Worm (Caenorhabditis elegans) whole organism, young adult: ENCODE results near the gene nxf-1.

ENCODE experiments used
- B0019.2 ChIP-seq: fragments of 200-800 bp; sonication (Bioruptor generic); conservative IDR thresholded peaks from 2 replicates; pipeline ENCODE4 v1.3.6; 2022; ENCODE audit warnings: missing genetic modification reagents, missing genetic modification characterization, missing compliant biosample characterization
- B0336.3 ChIP-seq: fragments of 200-800 bp; sonication (Bioruptor generic); IDR thresholded peaks from 2 replicates; pipeline ENCODE4 v1.3.6; 2022; ENCODE audit warnings: missing genetic modification characterization, missing compliant biosample characterization
- C17E4.6 ChIP-seq: fragments of 200-800 bp; sonication (Bioruptor generic); IDR thresholded peaks from 2 replicates; pipeline ENCODE4 v1.3.6; 2022; ENCODE audit warnings: missing genetic modification reagents, missing genetic modification characterization, missing compliant biosample characterization
- K11D2.4 ChIP-seq: fragments of 200-800 bp; sonication (Bioruptor generic); IDR thresholded peaks from 2 replicates; pipeline ENCODE4 v1.3.6; 2022; ENCODE audit warnings: missing genetic modification reagents, missing genetic modification characterization, missing compliant biosample characterization
- K12H6.12 ChIP-seq: fragments of 200-800 bp; sonication (Bioruptor generic); optimal IDR thresholded peaks from 2 replicates; lab custom pipeline; 2018; ENCODE audit warnings: mild to moderate bottlenecking, missing genetic modification characterization, missing compliant biosample characterization
- T26A5.8 ChIP-seq: sonication (generic microtip); optimal IDR thresholded peaks from 2 replicates; lab custom pipeline; 2016; ENCODE audit warnings: missing genetic modification characterization, missing compliant biosample characterization
- Y53G8AR.9 ChIP-seq: fragments of 200-800 bp; sonication (Bioruptor generic); conservative IDR thresholded peaks from 2 replicates; pipeline ENCODE4 v1.3.6; 2022; ENCODE audit warnings: missing genetic modification reagents, missing genetic modification characterization, missing compliant biosample characterization
- atf-7 ChIP-seq: sonication (generic microtip); optimal IDR thresholded peaks from 2 replicates; lab custom pipeline; 2017; ENCODE audit warnings: mild to moderate bottlenecking, missing genetic modification characterization, missing compliant biosample characterization
- attf-5 ChIP-seq: fragments of 200-800 bp; sonication (Bioruptor generic); optimal IDR thresholded peaks from 2 replicates; lab custom pipeline; 2018; ENCODE audit warnings: mild to moderate bottlenecking, missing genetic modification characterization, missing compliant biosample characterization
- bed-1 ChIP-seq: fragments of 200-800 bp; sonication (Bioruptor generic); IDR thresholded peaks from 2 replicates; pipeline ENCODE4 v1.3.6; 2022; ENCODE audit warnings: missing genetic modification reagents, missing genetic modification characterization, missing compliant biosample characterization
- cebp-1 ChIP-seq, 2 experiments: fragments of 200-800 bp in 1 of 2; sonication (Bioruptor generic) in 1 of 2; sonication (generic microtip) in 1 of 2; IDR thresholded peaks in 1 of 2; optimal IDR thresholded peaks in 1 of 2; 2 replicates each; pipeline versions ENCODE4 v1.3.6 to Lab custom; 2017 to 2022; ENCODE audit warnings: missing compliant biosample characterization in 2 of 2, missing genetic modification characterization in 2 of 2, mild to moderate bottlenecking in 1 of 2, missing genetic modification reagents in 1 of 2, moderate library complexity in 1 of 2
- cebp-2 ChIP-seq: fragments of 200-800 bp; sonication (Bioruptor generic); IDR thresholded peaks from 2 replicates; pipeline ENCODE4 v1.3.6; 2022; ENCODE audit warnings: missing genetic modification characterization, missing compliant biosample characterization
- ceh-27 ChIP-seq: fragments of 200-800 bp; sonication (Bioruptor generic); optimal IDR thresholded peaks from 2 replicates; lab custom pipeline; 2018; ENCODE audit warnings: mild to moderate bottlenecking, missing genetic modification characterization, moderate library complexity, missing compliant biosample characterization
- chd-7 ChIP-seq: sonication (generic microtip); optimal IDR thresholded peaks from 2 replicates; lab custom pipeline; 2016; ENCODE audit warnings: mild to moderate bottlenecking, missing genetic modification characterization, moderate library complexity, missing compliant biosample characterization
- dox-1 ChIP-seq: fragments of 200-800 bp; sonication (Bioruptor generic); IDR thresholded peaks from 2 replicates; pipeline ENCODE4 v1.3.6; 2022; ENCODE audit warnings: missing genetic modification reagents, missing genetic modification characterization, missing compliant biosample characterization
- dpl-1 ChIP-seq: fragments of 150-350 bp; optimal IDR thresholded peaks from 2 replicates; lab custom pipeline; 2014; ENCODE audit warnings: missing biosample characterization, missing genetic modification reagents, missing genetic modification characterization
- egrh-3 ChIP-seq: fragments of 200-800 bp; sonication (Bioruptor generic); IDR thresholded peaks from 2 replicates; pipeline ENCODE4 v1.3.6; 2022; ENCODE audit warnings: missing genetic modification reagents, missing genetic modification characterization, missing compliant biosample characterization
- ets-4 ChIP-seq: fragments of 200-800 bp; sonication (Bioruptor generic); optimal IDR thresholded peaks from 2 replicates; lab custom pipeline; 2018; ENCODE audit warnings: mild to moderate bottlenecking, missing genetic modification characterization, missing compliant biosample characterization
- gei-17 ChIP-seq: fragments of 200-800 bp; sonication (Bioruptor generic); optimal IDR thresholded peaks from 2 replicates; lab custom pipeline; 2018; ENCODE audit warnings: mild to moderate bottlenecking, missing genetic modification characterization, missing compliant biosample characterization
- hmg-1.2 ChIP-seq: fragments of 200-800 bp; sonication (Bioruptor generic); IDR thresholded peaks from 2 replicates; pipeline ENCODE4 v1.3.6; 2022; ENCODE audit warnings: missing genetic modification reagents, missing genetic modification characterization, missing compliant biosample characterization
- hrde-1 ChIP-seq: sonication (generic microtip); optimal IDR thresholded peaks from 2 replicates; lab custom pipeline; 2016; ENCODE audit warnings: missing genetic modification characterization, mild to moderate bottlenecking, missing compliant biosample characterization, moderate library complexity, missing genotype, missing genetic modification reagents, borderline replicate concordance
- let-607 ChIP-seq, 2 experiments: fragments of 200-800 bp in 1 of 2; sonication (Bioruptor generic) in 1 of 2; sonication (generic microtip) in 1 of 2; optimal IDR thresholded peaks; 2 replicates each; lab custom pipeline; 2016 to 2018; ENCODE audit warnings: mild to moderate bottlenecking in 2 of 2, missing compliant biosample characterization in 2 of 2, missing genetic modification characterization in 2 of 2, moderate library complexity in 2 of 2, missing genotype in 1 of 2
- lin-26 ChIP-seq: fragments of 200-800 bp; sonication (Bioruptor generic); IDR thresholded peaks from 2 replicates; pipeline ENCODE4 v1.3.6; 2022; ENCODE audit warnings: missing genetic modification reagents, missing genetic modification characterization, missing compliant biosample characterization
- lin-35 ChIP-seq, 3 experiments: fragments of 150-350 bp in 2 of 3; sonication (generic microtip) in 1 of 3; optimal IDR thresholded peaks; 2 replicates each; lab custom pipeline; 2014 to 2018; ENCODE audit warnings: missing biosample characterization in 3 of 3, missing genetic modification characterization in 3 of 3, missing genetic modification reagents in 3 of 3
- lin-40 ChIP-seq: sonication (generic microtip); optimal IDR thresholded peaks from 2 replicates; lab custom pipeline; 2016; ENCODE audit warnings: missing genetic modification characterization, mild to moderate bottlenecking, missing compliant biosample characterization, missing genotype, missing genetic modification reagents
- lsy-27 ChIP-seq: sonication (generic microtip); optimal IDR thresholded peaks from 2 replicates; lab custom pipeline; 2017; ENCODE audit warnings: missing genetic modification characterization, mild to moderate bottlenecking, missing compliant biosample characterization, antibody characterized with exemption, missing genotype, borderline replicate concordance; ENCODE audit not compliant: insufficient read depth
- madf-6 ChIP-seq: fragments of 200-800 bp; sonication (Bioruptor generic); IDR thresholded peaks from 2 replicates; pipeline ENCODE4 v1.3.6; 2022; ENCODE audit warnings: missing genetic modification reagents, missing genetic modification characterization, missing compliant biosample characterization
- madf-8 ChIP-seq: fragments of 200-800 bp; sonication (Bioruptor generic); conservative IDR thresholded peaks from 2 replicates; pipeline ENCODE4 v1.3.6; 2022; ENCODE audit warnings: missing genetic modification reagents, missing genetic modification characterization, missing compliant biosample characterization
- mxl-1 ChIP-seq: sonication (generic microtip); optimal IDR thresholded peaks from 2 replicates; lab custom pipeline; 2016; ENCODE audit warnings: missing genetic modification characterization, missing compliant biosample characterization
- nhr-27 ChIP-seq: fragments of 200-800 bp; sonication (Bioruptor generic); optimal IDR thresholded peaks from 2 replicates; lab custom pipeline; 2018; ENCODE audit warnings: mild to moderate bottlenecking, missing genetic modification characterization, moderate library complexity, missing compliant biosample characterization
- nhr-80 ChIP-seq: sonication (generic microtip); optimal IDR thresholded peaks from 2 replicates; lab custom pipeline; 2016; ENCODE audit warnings: missing genetic modification characterization, missing compliant biosample characterization
- nhr-90 ChIP-seq: sonication (generic microtip); optimal IDR thresholded peaks from 2 replicates; lab custom pipeline; 2016; ENCODE audit warnings: missing genotype, mild to moderate bottlenecking, missing genetic modification characterization, missing compliant biosample characterization
- pbrm-1 ChIP-seq: fragments of 200-800 bp; sonication (Bioruptor generic); IDR thresholded peaks from 2 replicates; pipeline ENCODE4 v1.3.6; 2022; ENCODE audit warnings: missing genetic modification reagents, missing genetic modification characterization, missing compliant biosample characterization
- rcor-1 ChIP-seq: fragments of 200-800 bp; sonication (Bioruptor generic); IDR thresholded peaks from 2 replicates; pipeline ENCODE4 v1.3.6; 2022; ENCODE audit warnings: missing genetic modification reagents, missing genetic modification characterization, missing compliant biosample characterization
- snpc-1.3 ChIP-seq: sonication (generic microtip); optimal IDR thresholded peaks from 2 replicates; lab custom pipeline; 2017; ENCODE audit warnings: missing genetic modification characterization, mild to moderate bottlenecking, missing compliant biosample characterization, antibody characterized with exemption, moderate library complexity, missing genotype, missing genetic modification reagents; ENCODE audit not compliant: insufficient read depth
- snpc-4 ChIP-seq, 5 experiments: fragments of 150-350 bp in 1 of 5; sonication (generic microtip) in 4 of 5; optimal IDR thresholded peaks; 2 replicates each; lab custom pipeline; 2014 to 2018; ENCODE audit warnings: missing genetic modification characterization in 5 of 5, missing biosample characterization in 3 of 5, antibody characterized with exemption in 2 of 5, mild to moderate bottlenecking in 2 of 5, missing compliant biosample characterization in 2 of 5, missing genotype in 2 of 5, moderate library complexity in 2 of 5, missing genetic modification reagents in 1 of 5
- somi-1 ChIP-seq: fragments of 200-800 bp; sonication (Bioruptor generic); optimal IDR thresholded peaks from 2 replicates; lab custom pipeline; 2018; ENCODE audit warnings: mild to moderate bottlenecking, missing genetic modification characterization, missing compliant biosample characterization
- tbx-9 ChIP-seq: sonication (generic microtip); optimal IDR thresholded peaks from 2 replicates; lab custom pipeline; 2016; ENCODE audit warnings: borderline replicate concordance, missing genetic modification characterization, inconsistent platforms, missing compliant biosample characterization
- unc-130 ChIP-seq: sonication (generic microtip); optimal IDR thresholded peaks from 2 replicates; lab custom pipeline; 2016; ENCODE audit warnings: missing genetic modification reagents, missing genetic modification characterization, missing compliant biosample characterization
- unc-62 ChIP-seq: fragments of 150-350 bp; optimal IDR thresholded peaks from 2 replicates; lab custom pipeline; 2014; ENCODE audit warnings: missing biosample characterization, missing genetic modification reagents, missing genetic modification characterization
- zfh-2 ChIP-seq: fragments of 200-800 bp; sonication (Bioruptor generic); conservative IDR thresholded peaks from 2 replicates; pipeline ENCODE4 v1.3.6; 2022; ENCODE audit warnings: missing genetic modification reagents, missing genetic modification characterization, missing compliant biosample characterization
- ztf-18 ChIP-seq: sonication (generic microtip); optimal IDR thresholded peaks from 2 replicates; lab custom pipeline; 2016; ENCODE audit warnings: missing genotype, mild to moderate bottlenecking, missing genetic modification characterization, missing compliant biosample characterization

The nxf-1 gene

DNA sequence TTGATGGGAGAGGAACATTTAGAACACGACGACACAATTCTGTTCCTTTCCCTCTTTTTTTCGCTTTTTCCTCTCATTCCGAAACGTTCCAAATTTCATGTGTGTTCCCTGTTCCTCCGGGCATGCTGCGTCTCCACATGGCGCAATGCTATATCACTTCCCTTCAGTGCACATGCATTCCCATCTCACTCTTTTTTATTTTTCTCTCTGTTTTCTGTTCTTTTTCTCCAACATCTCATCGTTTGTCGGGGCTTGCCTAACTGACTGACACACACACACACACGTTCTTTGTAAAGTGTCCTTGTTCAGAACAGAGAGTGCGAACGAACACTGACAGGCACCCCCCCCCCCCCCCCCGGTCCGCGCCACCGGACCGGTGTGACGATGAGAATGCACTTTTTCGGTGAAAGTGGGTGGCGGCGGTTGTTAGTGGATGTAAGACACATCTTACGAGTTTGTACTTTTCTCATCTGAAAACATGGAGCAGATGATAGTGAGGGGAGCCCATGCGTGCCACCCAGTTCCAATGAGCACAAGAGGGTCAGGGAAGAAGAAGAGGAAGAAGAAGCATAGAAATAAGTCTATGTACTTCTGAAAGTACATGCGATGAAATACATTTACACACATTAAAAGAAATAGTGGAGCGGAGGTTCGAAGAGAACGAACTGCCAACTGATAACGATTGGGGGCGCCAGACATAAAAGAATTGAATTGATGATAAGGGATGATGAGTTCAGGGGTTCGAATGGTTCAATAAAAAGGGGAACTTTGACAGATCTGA lies 46.4 kb downstream of the nxf-1 start (continued):
- TF ChIP-seq zfh-2 (GFP tag; lab: Robert Waterston, UW) (peak; percentile 98), chd-7 (peak; percentile 22), dox-1 (GFP tag; lab: Robert Waterston, UW) (peak; percentile 45; the same call in 1 of the 2 replicates), somi-1 (GFP tag; lab: Kevin White, UChicago) (peak; percentile 50), tbx-9 (tag; lab: Kevin White, UChicago) (no peak), ets-4 (GFP tag; lab: Kevin White, UChicago) (no peak), mxl-1 (tag; lab: Kevin White, UChicago) (no peak), let-607 (tag; optimal IDR thresholded peaks at IDR 0.05; lab: Kevin White, UChicago) (no peak), atf-7 (tag; lab: Kevin White, UChicago) (no peak), dpl-1 (GFP tag; lab: Kevin White, UChicago) (no peak)

DNA sequence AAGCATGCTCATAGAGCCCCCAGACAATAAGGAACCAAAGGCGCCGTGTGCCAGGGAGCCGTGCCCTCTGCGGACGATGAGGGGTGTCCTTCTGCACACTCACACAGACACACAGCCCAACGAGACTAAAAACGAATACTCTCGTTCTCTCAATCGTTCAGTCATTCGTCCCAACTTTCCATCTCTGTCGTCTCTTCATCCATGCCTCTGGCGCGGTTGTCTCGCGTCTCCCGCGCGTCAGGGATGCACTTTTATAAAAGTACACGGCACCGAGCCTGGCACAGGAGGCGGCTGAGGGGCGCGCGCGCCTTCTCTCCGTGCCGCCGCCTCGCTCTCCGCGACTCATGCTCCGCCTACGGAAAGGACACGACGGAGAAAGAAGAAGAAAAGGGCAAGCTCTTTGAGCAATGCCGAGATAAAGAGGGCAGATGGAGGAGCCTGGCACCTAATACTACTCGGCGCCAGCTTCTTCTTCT lies 48.3 kb downstream of the nxf-1 start:
- TF ChIP-seq hmg-1.2 (GFP tag; lab: Robert Waterston, UW) (no peak; the same call in 1 of the 2 replicates), madf-6 (GFP tag; lab: Robert Waterston, UW) (no peak), lin-35 (GFP tag; optimal IDR thresholded peaks at IDR 0.05; lab: Kevin White, UChicago) (peak in 1 of 3 experiments; percentile 25), cebp-1 (GFP tag; IDR thresholded peaks at IDR 0.05; lab: Robert Waterston, UW) (no peak), cebp-1 (tag; optimal IDR thresholded peaks at IDR 0.05; lab: Kevin White, UChicago) (peak; percentile 57), snpc-4 (GFP tag; optimal IDR thresholded peaks at IDR 0.05; lab: Kevin White, UChicago) (no peak), snpc-4 (tag; optimal IDR thresholded peaks at IDR 0.05; lab: Kevin White, UChicago) (peak in 2 of 4 experiments; percentile 55 to 58), ztf-18 (tag; lab: Kevin White, UChicago) (peak; percentile 36), Y53G8AR.9 (GFP tag; lab: Robert Waterston, UW) (no peak), gei-17 (GFP tag; lab: Kevin White, UChicago) (peak; percentile 40), snpc-1.3 (no peak), dox-1 (GFP tag; lab: Robert Waterston, UW) (0 out of 2 replicates have a peak, but pooled peaks have one; percentile 39), attf-5 (GFP tag; lab: Kevin White, UChicago) (no peak), B0336.3 (GFP tag; lab: Robert Waterston, UW) (no peak), lin-40 (peak; percentile 66), nhr-27 (tag; lab: Kevin White, UChicago) (no peak), K11D2.4 (GFP tag; lab: Robert Waterston, UW) (peak; percentile 68), egrh-3 (peak; percentile 86), rcor-1 (no peak), pbrm-1 (GFP tag; lab: Robert Waterston, UW) (0 out of 2 replicates have a peak, but pooled peaks have one; percentile 40), ets-4 (GFP tag; lab: Kevin White, UChicago) (no peak), bed-1 (GFP tag; lab: Robert Waterston, UW) (no peak), hrde-1 (no peak), C17E4.6 (GFP tag; lab: Robert Waterston, UW) (no peak), nhr-80 (tag; lab: Kevin White, UChicago) (peak; percentile 28), B0019.2 (no peak), T26A5.8 (no peak), madf-8 (no peak), lin-26 (GFP tag; lab: Robert Waterston, UW) (peak; percentile 51; the same call in 1 of the 2 replicates), lsy-27 (tag; lab: Kevin White, UChicago) (no peak), unc-62 (no peak), cebp-2 (GFP tag; lab: Robert Waterston, UW) (no peak), K12H6.12 (tag; lab: Kevin White, UChicago) (peak; percentile 48), ceh-27 (GFP tag; lab: Kevin White, UChicago) (no peak), unc-130 (GFP tag; lab: Kevin White, UChicago) (no peak), somi-1 (GFP tag; lab: Kevin White, UChicago) (no peak), nhr-90 (tag; lab: Kevin White, UChicago) (peak; percentile 5)
